Worm (Caenorhabditis elegans): ENCODE data around the gene clh-1.

clh-1 gene

DNA sequence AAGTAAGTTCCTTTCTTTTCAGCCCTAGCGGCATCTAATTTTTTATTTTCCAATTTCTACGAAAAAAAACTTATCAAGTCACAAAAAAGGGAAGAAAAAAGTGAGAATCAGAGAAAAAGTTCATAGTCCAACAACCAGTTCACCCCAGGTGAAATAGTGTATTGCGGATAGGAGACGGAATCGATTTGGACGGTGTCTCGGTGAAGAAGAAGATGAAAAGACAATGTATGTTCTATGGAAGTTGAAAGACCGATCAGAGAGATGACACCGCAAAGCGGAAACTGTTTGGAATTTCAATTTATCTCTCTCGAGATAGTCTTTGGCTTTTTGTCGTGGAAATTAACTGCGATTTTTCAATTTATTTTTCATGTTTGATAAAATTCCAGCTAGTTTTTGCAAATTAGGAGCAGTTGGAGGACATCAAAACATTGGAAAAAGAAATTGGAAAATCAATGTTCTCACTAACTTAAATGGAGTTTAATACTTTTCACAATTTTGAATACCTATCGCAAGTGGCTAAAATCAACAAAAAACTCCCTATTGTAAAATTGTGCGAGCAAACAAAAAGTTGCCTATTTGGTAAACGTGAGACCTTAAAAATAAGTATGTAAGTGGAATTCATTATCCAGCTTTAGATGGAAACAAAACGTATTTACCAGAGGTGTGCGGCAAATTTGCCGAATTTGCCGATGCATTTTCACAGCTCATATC is 3.9 kb downstream of the clh-1 start:
- TF ChIP-seq tab-1 (GFP tag; IDR thresholded peaks at IDR 0.05) (no peak), med-1 (GFP tag; optimal IDR thresholded peaks at IDR 0.05; ENCODE audit: insufficient read depth) (no peak), ref-1 (GFP tag; conservative IDR thresholded peaks at IDR 0.05) (no peak), klf-2 (GFP tag; conservative IDR thresholded peaks at IDR 0.05) (no peak), cog-1 (tag; optimal IDR thresholded peaks at IDR 0.05) (no peak)

DNA sequence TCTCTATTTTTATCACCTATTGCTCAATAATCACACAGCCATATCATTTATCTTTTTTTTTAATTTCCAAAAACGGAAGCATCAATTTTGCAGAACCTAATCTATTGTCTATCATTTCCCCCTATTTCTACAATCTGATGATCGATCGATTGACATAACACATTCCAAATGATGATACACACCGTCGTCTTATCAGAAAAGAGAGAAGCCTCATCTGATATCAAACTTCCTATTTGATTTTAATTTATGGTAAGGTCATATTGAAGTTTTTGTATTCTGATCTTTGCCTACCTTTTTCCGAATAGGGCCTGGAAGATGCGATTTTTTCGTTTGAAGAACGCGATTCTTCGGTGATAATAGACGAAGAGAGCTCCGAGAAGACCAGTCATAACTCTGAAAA is 6.7 kb downstream of the clh-1 start:
- no peak for TF ChIP-seq med-1 (GFP tag; optimal IDR thresholded peaks at IDR 0.05; ENCODE audit: insufficient read depth)
- no peak for TF ChIP-seq ztf-29 (GFP tag; IDR thresholded peaks at IDR 0.05)
- TF ChIP-seq tab-1 (GFP tag; IDR thresholded peaks at IDR 0.05), result no peak
- no peak for TF ChIP-seq ztf-23 (GFP tag; IDR thresholded peaks at IDR 0.05)
- TF ChIP-seq T22C8.4 (GFP tag; IDR thresholded peaks at IDR 0.05), result no peak
- no peak for TF ChIP-seq flt-1 (GFP tag; IDR thresholded peaks at IDR 0.05)
- TF ChIP-seq cog-1 (tag; optimal IDR thresholded peaks at IDR 0.05), result no peak
- TF ChIP-seq ref-1 (GFP tag; conservative IDR thresholded peaks at IDR 0.05), result no peak
- TF ChIP-seq klf-2 (GFP tag; conservative IDR thresholded peaks at IDR 0.05), result no peak

DNA sequence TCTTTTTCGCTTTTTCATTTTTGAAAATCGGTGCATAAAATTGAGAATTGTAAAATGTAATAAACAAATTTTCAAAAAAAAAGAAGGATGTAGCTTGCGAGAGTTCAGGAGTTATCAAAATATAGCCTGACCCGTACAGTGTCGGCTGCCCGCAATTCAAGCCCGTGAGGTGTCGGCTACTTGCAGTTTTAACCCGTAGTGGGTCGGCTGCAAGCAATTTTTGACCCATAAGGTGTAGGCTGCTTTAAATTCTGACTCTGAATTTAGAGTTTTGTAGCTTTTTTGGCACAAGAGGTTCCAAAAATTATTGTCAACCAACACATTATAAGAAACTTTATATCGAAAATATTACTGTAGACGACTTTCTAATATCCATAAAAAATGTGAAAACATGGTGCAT is 10.3 kb downstream of the clh-1 start:
- TF ChIP-seq klf-2 (GFP tag; conservative IDR thresholded peaks at IDR 0.05) (no peak), ref-1 (GFP tag; conservative IDR thresholded peaks at IDR 0.05) (no peak), flt-1 (GFP tag; IDR thresholded peaks at IDR 0.05) (no peak), cog-1 (tag; optimal IDR thresholded peaks at IDR 0.05) (no peak), ztf-23 (GFP tag; IDR thresholded peaks at IDR 0.05) (no peak), ztf-29 (GFP tag; IDR thresholded peaks at IDR 0.05) (no peak), tab-1 (GFP tag; IDR thresholded peaks at IDR 0.05) (no peak), med-1 (GFP tag; optimal IDR thresholded peaks at IDR 0.05; ENCODE audit: insufficient read depth) (no peak), T22C8.4 (GFP tag; IDR thresholded peaks at IDR 0.05) (no peak)

DNA sequence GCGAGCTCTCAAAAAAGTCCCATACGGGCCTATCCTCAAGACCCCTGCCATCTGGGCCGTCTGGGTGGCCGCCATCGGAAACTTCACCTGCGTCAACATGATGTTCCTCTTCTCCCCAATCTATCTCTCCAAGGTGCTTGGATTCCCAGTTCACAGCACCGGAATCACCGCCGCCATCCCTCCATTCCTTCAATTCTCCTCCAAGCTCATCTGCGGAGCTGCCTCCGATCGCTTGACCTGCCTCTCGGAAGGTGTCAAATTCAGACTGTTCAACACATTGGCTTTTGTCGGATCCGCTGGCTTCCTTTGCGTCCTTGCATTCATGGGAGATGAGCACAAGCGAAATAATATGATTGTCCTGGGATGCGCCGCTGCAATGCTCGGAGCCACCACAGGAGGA is 11.3 kb downstream of the clh-1 start:
- TF ChIP-seq tab-1 (GFP tag; IDR thresholded peaks at IDR 0.05) (no peak), T22C8.4 (GFP tag; IDR thresholded peaks at IDR 0.05) (no peak), cog-1 (tag; optimal IDR thresholded peaks at IDR 0.05) (no peak), flt-1 (GFP tag; IDR thresholded peaks at IDR 0.05) (no peak), ztf-23 (GFP tag; IDR thresholded peaks at IDR 0.05) (no peak), ztf-29 (GFP tag; IDR thresholded peaks at IDR 0.05) (no peak), ref-1 (GFP tag; conservative IDR thresholded peaks at IDR 0.05) (no peak), klf-2 (GFP tag; conservative IDR thresholded peaks at IDR 0.05) (no peak), med-1 (GFP tag; optimal IDR thresholded peaks at IDR 0.05; ENCODE audit: insufficient read depth) (no peak)

DNA sequence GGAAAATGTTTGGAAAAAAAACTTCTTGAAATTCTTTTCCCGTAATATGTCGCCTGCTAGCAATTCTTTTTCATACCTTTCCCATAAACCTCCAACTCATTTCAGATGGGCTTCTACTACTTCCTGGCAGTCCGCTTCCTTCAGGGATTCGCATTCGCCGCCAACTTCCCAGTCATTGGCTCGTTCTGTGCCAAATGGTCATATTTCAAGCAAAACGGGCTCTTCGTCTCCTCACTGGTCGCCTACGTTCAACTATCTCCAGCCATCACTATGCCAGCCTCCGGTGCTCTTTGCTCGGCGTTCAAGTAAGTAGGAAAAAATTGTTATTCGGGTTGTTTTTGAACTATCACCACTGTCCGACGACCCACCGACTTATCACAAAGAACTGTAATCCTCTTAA is 12.2 kb downstream of the clh-1 start:
- no peak for TF ChIP-seq ztf-23 (GFP tag; IDR thresholded peaks at IDR 0.05)
- TF ChIP-seq ztf-29 (GFP tag; IDR thresholded peaks at IDR 0.05), result no peak
- no peak for TF ChIP-seq med-1 (GFP tag; optimal IDR thresholded peaks at IDR 0.05; ENCODE audit: insufficient read depth)
- no peak for TF ChIP-seq ref-1 (GFP tag; conservative IDR thresholded peaks at IDR 0.05)
- TF ChIP-seq flt-1 (GFP tag; IDR thresholded peaks at IDR 0.05), result no peak
- TF ChIP-seq T22C8.4 (GFP tag; IDR thresholded peaks at IDR 0.05), result no peak
- TF ChIP-seq cog-1 (tag; optimal IDR thresholded peaks at IDR 0.05), result no peak
- TF ChIP-seq klf-2 (GFP tag; conservative IDR thresholded peaks at IDR 0.05), result no peak
- TF ChIP-seq tab-1 (GFP tag; IDR thresholded peaks at IDR 0.05), result no peak

DNA sequence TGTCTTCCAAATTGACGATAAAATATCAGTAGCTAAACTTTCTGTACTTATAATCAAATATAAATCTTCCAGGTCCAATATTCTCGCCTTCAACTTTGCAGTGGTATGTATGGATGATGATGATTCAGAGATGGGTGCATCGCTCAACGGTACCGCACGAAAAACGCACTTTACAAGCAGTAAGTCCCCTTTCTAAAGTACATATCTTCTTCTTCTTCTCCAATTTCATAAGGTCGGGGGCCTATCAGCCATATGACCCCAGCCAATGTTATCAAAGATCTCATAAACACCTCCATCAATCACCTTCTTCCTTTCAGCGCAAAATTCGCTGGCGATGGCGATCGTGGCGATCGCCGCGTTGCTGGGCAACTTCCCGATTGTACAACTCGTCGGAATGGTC is 12.8 kb downstream of the clh-1 start:
- TF ChIP-seq klf-2 (GFP tag; conservative IDR thresholded peaks at IDR 0.05) (no peak), tab-1 (GFP tag; IDR thresholded peaks at IDR 0.05) (no peak), T22C8.4 (GFP tag; IDR thresholded peaks at IDR 0.05) (no peak), ztf-29 (GFP tag; IDR thresholded peaks at IDR 0.05) (no peak), ref-1 (GFP tag; conservative IDR thresholded peaks at IDR 0.05) (no peak), cog-1 (tag; optimal IDR thresholded peaks at IDR 0.05) (no peak), med-1 (GFP tag; optimal IDR thresholded peaks at IDR 0.05; ENCODE audit: insufficient read depth) (no peak), flt-1 (GFP tag; IDR thresholded peaks at IDR 0.05) (no peak), ztf-23 (GFP tag; IDR thresholded peaks at IDR 0.05) (no peak)

DNA sequence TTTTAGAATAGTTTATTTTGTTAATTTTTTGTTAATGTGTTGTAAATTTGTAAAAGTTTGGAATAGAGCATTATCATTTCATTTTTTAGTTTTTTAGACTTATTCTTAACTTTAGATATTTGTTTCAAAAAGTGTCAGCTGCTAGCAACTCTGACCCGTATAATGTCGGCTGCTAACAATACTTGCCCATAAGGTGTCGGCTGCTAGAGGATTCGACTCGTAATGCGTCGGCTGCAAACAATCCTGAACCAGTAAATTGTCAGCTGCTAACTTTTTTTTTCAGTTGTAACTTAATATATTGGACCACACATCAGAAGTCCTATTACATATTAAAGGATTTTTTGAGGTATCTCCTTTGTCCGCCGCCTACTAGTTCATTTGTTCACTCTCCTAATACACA is 13.5 kb downstream of the clh-1 start:
- TF ChIP-seq med-1 (GFP tag; optimal IDR thresholded peaks at IDR 0.05; ENCODE audit: insufficient read depth) (no peak), T22C8.4 (GFP tag; IDR thresholded peaks at IDR 0.05) (no peak), klf-2 (GFP tag; conservative IDR thresholded peaks at IDR 0.05) (no peak), cog-1 (tag; optimal IDR thresholded peaks at IDR 0.05) (no peak), flt-1 (GFP tag; IDR thresholded peaks at IDR 0.05) (no peak), ztf-29 (GFP tag; IDR thresholded peaks at IDR 0.05) (no peak)

DNA sequence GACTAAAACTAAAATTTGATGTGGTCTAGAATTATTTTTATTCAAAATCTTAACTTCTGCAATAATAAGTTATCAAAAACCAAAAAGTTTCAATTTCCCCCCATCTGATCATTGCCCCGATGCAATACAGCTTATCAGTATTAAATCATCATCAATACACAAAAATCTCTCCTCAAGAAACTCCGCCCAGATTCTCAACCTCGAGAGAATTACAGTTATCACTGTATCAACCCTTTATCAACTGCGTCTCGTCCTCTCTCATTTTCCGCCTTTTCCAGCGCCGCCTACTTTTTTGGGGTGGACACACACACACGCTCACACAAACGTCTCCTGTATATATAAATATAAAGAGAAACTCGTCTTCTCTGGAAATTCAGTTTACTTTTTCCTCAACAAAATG is 13.9 kb downstream of the clh-1 start, which contains the start of gene T27D12.1:
T27D12.1 (plus strand) TSS at position 301 of the 400 bp plus-strand sequence.
- no peak for TF ChIP-seq T22C8.4 (GFP tag; IDR thresholded peaks at IDR 0.05)
- TF ChIP-seq klf-2 (GFP tag; conservative IDR thresholded peaks at IDR 0.05), result no peak
- TF ChIP-seq flt-1 (GFP tag; IDR thresholded peaks at IDR 0.05), result no peak
- TF ChIP-seq ztf-23 (GFP tag; IDR thresholded peaks at IDR 0.05), result no peak
- TF ChIP-seq med-1 (GFP tag; optimal IDR thresholded peaks at IDR 0.05; ENCODE audit: insufficient read depth), result no peak

DNA sequence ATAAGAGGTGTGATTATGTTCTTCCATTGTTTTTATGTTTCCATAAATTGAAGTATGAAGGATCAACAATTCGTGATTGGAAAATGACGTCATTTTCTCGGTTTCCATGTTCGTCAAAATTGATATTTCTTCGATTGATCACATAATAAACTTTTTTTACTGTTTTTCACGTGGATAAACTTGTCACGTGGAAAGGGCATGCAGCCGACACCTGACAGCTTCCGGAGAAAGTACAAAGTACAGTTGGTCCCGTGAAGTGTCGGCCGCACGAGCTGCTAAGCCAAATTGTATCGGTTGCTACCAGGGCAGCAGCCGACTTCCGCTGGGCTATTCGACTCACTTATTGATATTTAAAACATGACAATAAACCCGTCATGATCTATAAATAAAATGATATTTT is 14.6 kb downstream of the clh-1 start:
- no peak for TF ChIP-seq flt-1 (GFP tag; IDR thresholded peaks at IDR 0.05)
- TF ChIP-seq T22C8.4 (GFP tag; IDR thresholded peaks at IDR 0.05), result no peak
- TF ChIP-seq tab-1 (GFP tag; IDR thresholded peaks at IDR 0.05), result no peak
- no peak for TF ChIP-seq cog-1 (tag; optimal IDR thresholded peaks at IDR 0.05)
- no peak for TF ChIP-seq klf-2 (GFP tag; conservative IDR thresholded peaks at IDR 0.05)
- no peak for TF ChIP-seq ref-1 (GFP tag; conservative IDR thresholded peaks at IDR 0.05)
- no peak for TF ChIP-seq med-1 (GFP tag; optimal IDR thresholded peaks at IDR 0.05; ENCODE audit: insufficient read depth)
- TF ChIP-seq ztf-23 (GFP tag; IDR thresholded peaks at IDR 0.05), result no peak
- no peak for TF ChIP-seq ztf-29 (GFP tag; IDR thresholded peaks at IDR 0.05)

DNA sequence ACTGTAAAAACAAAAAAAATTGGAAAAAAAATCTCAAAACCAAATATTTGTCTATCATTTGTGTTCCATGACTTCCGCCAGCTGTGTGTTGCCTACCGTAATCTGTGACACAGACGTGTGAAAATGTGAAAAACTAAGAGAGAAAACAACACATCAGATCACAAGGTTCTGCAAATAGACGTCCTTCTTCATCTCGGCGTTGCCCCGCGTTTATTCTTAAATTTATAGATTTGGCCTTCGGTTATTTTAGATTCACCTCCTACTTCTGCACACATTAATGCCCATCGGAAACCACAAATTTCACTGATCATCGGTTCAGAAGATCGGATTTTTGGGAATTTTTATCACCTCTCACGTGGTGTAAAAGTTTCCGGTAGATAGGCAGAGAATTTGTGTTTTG is 17.1 kb downstream of the clh-1 start:
- TF ChIP-seq cog-1 (tag; optimal IDR thresholded peaks at IDR 0.05) (no peak), ztf-23 (GFP tag; IDR thresholded peaks at IDR 0.05) (no peak)

Data from whole organism, midembryonic.